Worm (Caenorhabditis elegans): ENCODE results near the gene taf-6.2.

ce11 chrIV:3731430-3731829, 36.9 kb upstream of the taf-6.2 start:
- TF ChIP-seq rnt-1 (tag; optimal IDR thresholded peaks at IDR 0.05), result no peak
- TF ChIP-seq hlh-30 (tag; optimal IDR thresholded peaks at IDR 0.05; ENCODE audit: insufficient read depth), result no peak
- TF ChIP-seq ceh-2 (tag; optimal IDR thresholded peaks at IDR 0.05), result no peak
- no peak for TF ChIP-seq ceh-19 (GFP tag; optimal IDR thresholded peaks at IDR 0.05)
- TF ChIP-seq ceh-45 (GFP tag; IDR thresholded peaks at IDR 0.05), result no peak
- no peak for TF ChIP-seq ceh-34 (tag; optimal IDR thresholded peaks at IDR 0.05)
- no peak for TF ChIP-seq fkh-6 (tag; optimal IDR thresholded peaks at IDR 0.05)
- TF ChIP-seq pax-1 (tag; optimal IDR thresholded peaks at IDR 0.05), result no peak
- TF ChIP-seq ama-1 (optimal IDR thresholded peaks at IDR 0.05), result no peak
- no peak for TF ChIP-seq pros-1 (tag; optimal IDR thresholded peaks at IDR 0.05)
- no peak for TF ChIP-seq nhr-232 (tag; optimal IDR thresholded peaks at IDR 0.05)
- TF ChIP-seq dmd-4 (tag; optimal IDR thresholded peaks at IDR 0.05; ENCODE audit: borderline replicate concordance), result no peak
- TF ChIP-seq dve-1 (tag; optimal IDR thresholded peaks at IDR 0.05), result no peak
- TF ChIP-seq tbx-2 (tag; optimal IDR thresholded peaks at IDR 0.05), result no peak
